Fruit fly (Drosophila melanogaster): ENCODE measurements around the gene CCT2.

- TF ChIP-seq tna (GFP tag; IDR thresholded peaks at IDR 0.05; ENCODE audit: partially characterized antibody) (no peak), CG12236 (GFP tag; optimal IDR thresholded peaks at IDR 0.05) (peak; percentile 17), br (optimal IDR thresholded peaks at IDR 0.05) (no peak), vnd (GFP tag; IDR thresholded peaks at IDR 0.05; ENCODE audit: partially characterized antibody) (no peak), CG14965 (GFP tag; optimal IDR thresholded peaks at IDR 0.05; ENCODE audit: borderline replicate concordance) (no peak), Dad (GFP tag; optimal IDR thresholded peaks at IDR 0.05) (peak; percentile 25), repo (GFP tag; optimal IDR thresholded peaks at IDR 0.05) (peak; percentile 78), Fer3 (tag; optimal IDR thresholded peaks at IDR 0.05) (peak; percentile 53), CG5953 (GFP tag; IDR thresholded peaks at IDR 0.05) (peak; percentile 65), CG9437 (GFP tag; optimal IDR thresholded peaks at IDR 0.05) (peak; percentile 19), BEAF-32 (GFP tag; optimal IDR thresholded peaks at IDR 0.05) (no peak)
Measured at dm6 chrX:9141219-9141618, 51.9 kb downstream of the CCT2 start.
